Worm (Caenorhabditis elegans): ENCODE data around the gene T16G12.6.

Gene T16G12.6

ce11 chrIII:10033213-10033612, 36.2 kb upstream of the T16G12.6 start, which contains the start of gene M04D8.5:
Gene M04D8.5, minus strand, starts transcription at chrIII:10033313.
- TF ChIP-seq ces-1 (GFP tag; optimal IDR thresholded peaks at IDR 0.05) (no peak), nhr-12 (tag; optimal IDR thresholded peaks at IDR 0.05) (no peak), ztf-11 (tag; optimal IDR thresholded peaks at IDR 0.05) (no peak), nhr-237 (tag; optimal IDR thresholded peaks at IDR 0.05) (no peak), ceh-39 (tag; optimal IDR thresholded peaks at IDR 0.05) (no peak), drap-1 (GFP tag; optimal IDR thresholded peaks at IDR 0.05) (no peak), mab-5 (tag; optimal IDR thresholded peaks at IDR 0.05) (no peak), lin-13 (tag; optimal IDR thresholded peaks at IDR 0.05) (no peak), ham-2 (GFP tag; optimal IDR thresholded peaks at IDR 0.05) (no peak), sptf-1 (tag; optimal IDR thresholded peaks at IDR 0.05) (no peak), zip-8 (tag; optimal IDR thresholded peaks at IDR 0.05) (no peak), M03D4.4 (tag; optimal IDR thresholded peaks at IDR 0.05) (no peak), ceh-83 (GFP tag; optimal IDR thresholded peaks at IDR 0.05) (no peak), snpc-4 (tag; optimal IDR thresholded peaks at IDR 0.05) (no peak), unc-62 (GFP tag; optimal IDR thresholded peaks at IDR 0.05) (no peak), blmp-1 (tag; optimal IDR thresholded peaks at IDR 0.05) (no peak), sem-2 (GFP tag; optimal IDR thresholded peaks at IDR 0.05) (no peak), nhr-76 (tag; optimal IDR thresholded peaks at IDR 0.05) (no peak), elt-3 (tag; optimal IDR thresholded peaks at IDR 0.05) (no peak), pha-4 (tag; optimal IDR thresholded peaks at IDR 0.05) (no peak)

DNA sequence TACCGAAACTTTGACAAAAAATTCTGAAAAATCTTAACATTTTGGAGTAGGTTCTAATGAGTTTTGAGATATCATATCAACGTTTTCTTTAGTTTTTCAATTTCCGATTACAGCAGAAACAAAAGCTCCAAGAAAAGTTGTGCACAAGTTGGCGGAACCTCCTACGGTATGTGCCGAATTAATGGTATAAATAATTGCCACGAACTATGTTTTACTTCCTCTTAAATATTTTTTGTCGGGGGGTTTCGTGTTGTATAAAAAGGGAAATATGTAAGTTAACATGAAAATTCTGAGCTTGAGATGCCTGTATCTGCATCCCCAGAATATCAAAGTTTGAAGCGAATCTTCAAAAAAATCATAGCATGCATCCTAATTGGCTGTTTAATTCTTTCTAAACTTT, 35.5 kb upstream of the T16G12.6 start, which contains the start of gene M04D8.8:
Gene M04D8.8 (plus strand): TSS at position 301 of the 400 bp plus-strand sequence.
- TF ChIP-seq flh-1 (GFP tag; optimal IDR thresholded peaks at IDR 0.05) (no peak), elt-1 (tag; optimal IDR thresholded peaks at IDR 0.05; ENCODE audit: borderline replicate concordance, insufficient read depth) (no peak), lin-13 (tag; optimal IDR thresholded peaks at IDR 0.05) (no peak), sptf-1 (tag; optimal IDR thresholded peaks at IDR 0.05) (no peak), ham-2 (GFP tag; optimal IDR thresholded peaks at IDR 0.05) (no peak), unc-39 (tag; optimal IDR thresholded peaks at IDR 0.05) (no peak), ceh-83 (GFP tag; optimal IDR thresholded peaks at IDR 0.05) (no peak), cnd-1 (tag; optimal IDR thresholded peaks at IDR 0.05) (no peak), unc-62 (GFP tag; optimal IDR thresholded peaks at IDR 0.05) (no peak), ceh-39 (tag; optimal IDR thresholded peaks at IDR 0.05) (no peak), nhr-76 (tag; optimal IDR thresholded peaks at IDR 0.05) (no peak), drap-1 (GFP tag; optimal IDR thresholded peaks at IDR 0.05) (no peak), pha-4 (tag; optimal IDR thresholded peaks at IDR 0.05) (no peak), elt-3 (tag; optimal IDR thresholded peaks at IDR 0.05) (no peak), zip-8 (tag; optimal IDR thresholded peaks at IDR 0.05) (no peak)

DNA sequence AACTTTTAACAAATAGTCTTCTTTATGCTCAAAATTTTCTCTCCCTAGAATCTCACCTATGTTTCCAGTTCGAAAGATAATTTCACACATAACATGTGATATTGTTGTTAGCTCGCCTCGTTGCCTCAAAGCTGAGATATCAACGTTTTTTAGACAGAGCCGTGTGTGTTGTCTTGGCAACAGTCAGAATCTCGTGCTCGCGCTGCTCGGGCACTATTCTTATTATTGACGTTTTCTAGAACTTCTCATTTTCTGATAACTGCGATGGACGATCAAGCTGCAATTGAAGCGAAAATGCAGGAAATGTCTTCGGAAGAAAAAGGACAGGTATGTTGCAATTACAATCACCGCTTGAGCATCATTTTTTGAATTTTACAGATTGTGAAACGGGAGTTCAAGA, 33.6 kb upstream of the T16G12.6 start, which contains the start of gene xbx-3:
Gene xbx-3 (plus strand): TSS at position 163 of the 400 bp plus-strand sequence.
- TF ChIP-seq unc-120 (tag; optimal IDR thresholded peaks at IDR 0.05; ENCODE audit: poor library complexity, severe bottlenecking) (no peak), unc-39 (tag; optimal IDR thresholded peaks at IDR 0.05) (no peak), pha-4 (tag; optimal IDR thresholded peaks at IDR 0.05) (no peak), ceh-39 (tag; optimal IDR thresholded peaks at IDR 0.05) (no peak), nhr-2 (tag; optimal IDR thresholded peaks at IDR 0.05) (no peak), nhr-28 (tag; optimal IDR thresholded peaks at IDR 0.05) (no peak), flh-1 (GFP tag; optimal IDR thresholded peaks at IDR 0.05) (no peak), unc-62 (GFP tag; optimal IDR thresholded peaks at IDR 0.05) (no peak), drap-1 (GFP tag; optimal IDR thresholded peaks at IDR 0.05) (no peak), sptf-1 (tag; optimal IDR thresholded peaks at IDR 0.05) (no peak), nhr-76 (tag; optimal IDR thresholded peaks at IDR 0.05) (no peak), zip-8 (tag; optimal IDR thresholded peaks at IDR 0.05) (no peak), mls-2 (tag; optimal IDR thresholded peaks at IDR 0.05) (no peak), hlh-1 (tag; optimal IDR thresholded peaks at IDR 0.05) (no peak), nhr-237 (tag; optimal IDR thresholded peaks at IDR 0.05) (no peak), ztf-11 (tag; optimal IDR thresholded peaks at IDR 0.05) (no peak), bed-3 (GFP tag; optimal IDR thresholded peaks at IDR 0.05) (no peak), blmp-1 (tag; optimal IDR thresholded peaks at IDR 0.05) (no peak), lsy-2 (tag; optimal IDR thresholded peaks at IDR 0.05) (no peak)

DNA sequence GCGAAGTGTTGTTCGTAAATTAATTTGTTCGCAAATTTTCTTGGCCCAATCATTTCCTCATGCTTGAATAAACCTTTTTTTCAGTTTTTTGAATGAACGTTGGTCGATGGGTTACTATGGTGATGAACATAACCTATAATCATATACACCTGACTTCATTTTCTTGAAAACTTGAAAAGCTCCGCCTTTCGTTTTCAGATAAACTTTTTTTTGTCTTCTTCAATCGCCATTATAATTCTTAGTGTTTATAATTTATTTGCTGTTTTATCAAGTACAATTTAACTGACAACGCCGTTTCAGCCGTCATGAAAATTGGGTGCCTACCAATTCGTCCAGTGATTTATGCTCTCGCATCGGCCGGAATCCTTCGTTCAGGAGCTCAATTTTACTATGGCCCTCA, 32.2 kb upstream of the T16G12.6 start, which contains the start of gene M04D8.7:
Gene M04D8.7 (plus strand): TSS at position 301 of the 400 bp plus-strand sequence.
- TF ChIP-seq M03D4.4 (tag; optimal IDR thresholded peaks at IDR 0.05) (no peak), ham-2 (GFP tag; optimal IDR thresholded peaks at IDR 0.05) (no peak), bed-3 (GFP tag; optimal IDR thresholded peaks at IDR 0.05) (no peak), pha-4 (tag; optimal IDR thresholded peaks at IDR 0.05) (no peak), unc-39 (tag; optimal IDR thresholded peaks at IDR 0.05) (no peak), cnd-1 (tag; optimal IDR thresholded peaks at IDR 0.05) (no peak), lin-13 (tag; optimal IDR thresholded peaks at IDR 0.05) (no peak), tbx-8 (GFP tag; optimal IDR thresholded peaks at IDR 0.05) (no peak), elt-1 (tag; optimal IDR thresholded peaks at IDR 0.05; ENCODE audit: borderline replicate concordance, insufficient read depth) (no peak), mls-2 (tag; optimal IDR thresholded peaks at IDR 0.05) (no peak), zip-8 (tag; optimal IDR thresholded peaks at IDR 0.05) (no peak), lin-32 (GFP tag; optimal IDR thresholded peaks at IDR 0.05) (no peak), hlh-1 (tag; optimal IDR thresholded peaks at IDR 0.05) (no peak), sptf-1 (tag; optimal IDR thresholded peaks at IDR 0.05) (no peak), mab-5 (tag; optimal IDR thresholded peaks at IDR 0.05) (no peak), ceh-43 (GFP tag; optimal IDR thresholded peaks at IDR 0.05) (no peak), ceh-39 (tag; optimal IDR thresholded peaks at IDR 0.05) (no peak), sem-2 (GFP tag; optimal IDR thresholded peaks at IDR 0.05) (no peak)

All from whole organism, mixed stage, embryonic.